Worm (Caenorhabditis elegans) whole organism, L1 larva: ENCODE results near the gene W01D2.6.

Experiments used
- C16A3.4 ChIP-seq: fragments of 150-350 bp; optimal IDR thresholded peaks from 2 replicates; lab custom pipeline; 2014; ENCODE audit warnings: missing biosample characterization, missing genetic modification characterization
- Y116A8C.19 ChIP-seq: sonication (generic microtip); optimal IDR thresholded peaks from 2 replicates; lab custom pipeline; 2016; ENCODE audit warnings: missing compliant biosample characterization, missing genetic modification characterization, borderline replicate concordance
- aha-1 ChIP-seq: fragments of 150-350 bp; optimal IDR thresholded peaks from 2 replicates; lab custom pipeline; 2014; ENCODE audit warnings: missing biosample characterization, missing genetic modification characterization
- alr-1 ChIP-seq: fragments of 200-800 bp; sonication (Bioruptor generic); optimal IDR thresholded peaks from 2 replicates; lab custom pipeline; 2018; ENCODE audit warnings: borderline replicate concordance, mild to moderate bottlenecking, missing genetic modification characterization, missing compliant biosample characterization
- blmp-1 ChIP-seq: fragments of 150-350 bp; optimal IDR thresholded peaks from 2 replicates; lab custom pipeline; 2014; ENCODE audit warnings: missing biosample characterization, missing genetic modification characterization
- ceh-63 ChIP-seq: fragments of 200-800 bp; sonication (Bioruptor generic); optimal IDR thresholded peaks from 2 replicates; lab custom pipeline; 2018; ENCODE audit warnings: mild to moderate bottlenecking, missing genetic modification characterization, missing compliant biosample characterization
- ceh-8 ChIP-seq: fragments of 200-800 bp; sonication (Bioruptor generic); optimal IDR thresholded peaks from 2 replicates; lab custom pipeline; 2018; ENCODE audit warnings: mild to moderate bottlenecking, missing genetic modification characterization, moderate library complexity, missing compliant biosample characterization
- dsc-1 ChIP-seq: sonication (generic microtip); optimal IDR thresholded peaks from 2 replicates; lab custom pipeline; 2016; ENCODE audit warnings: mild to moderate bottlenecking, missing genetic modification characterization, missing compliant biosample characterization
- efl-1 ChIP-seq, 4 experiments: fragments of 150-350 bp; optimal IDR thresholded peaks in 3 of 4; peaks in 1 of 4; 1 replicate in 1 of 4; 2 replicates in 3 of 4; lab custom pipeline; 2014; ENCODE audit warnings: missing biosample characterization in 2 of 4, missing genetic modification characterization in 2 of 4, missing genetic modification reagents in 2 of 4
- efl-3 ChIP-seq: fragments of 200-800 bp; sonication (Bioruptor generic); optimal IDR thresholded peaks from 2 replicates; lab custom pipeline; 2018; ENCODE audit warnings: mild to moderate bottlenecking, missing genetic modification characterization, missing compliant biosample characterization
- egl-13 ChIP-seq: sonication (generic microtip); optimal IDR thresholded peaks from 2 replicates; lab custom pipeline; 2016; ENCODE audit warnings: missing genotype, missing genetic modification reagents, missing genetic modification characterization, missing compliant biosample characterization
- egl-27 ChIP-seq, 2 experiments: fragments of 150-350 bp in 1 of 2; sonication (generic microtip); optimal IDR thresholded peaks; 3 replicates each; lab custom pipeline; 2017 to 2018; ENCODE audit warnings: missing biosample characterization in 2 of 2, missing genetic modification characterization in 2 of 2, missing genetic modification reagents in 2 of 2
- elt-3 ChIP-seq, 6 experiments: fragments of 150-350 bp in 1 of 6; sonication (generic microtip); optimal IDR thresholded peaks; 2 replicates each; lab custom pipeline; 2017 to 2018; ENCODE audit warnings: missing biosample characterization in 6 of 6, missing genetic modification characterization in 6 of 6, inconsistent platforms in 1 of 6
- fkh-4 ChIP-seq: sonication (generic microtip); optimal IDR thresholded peaks from 2 replicates; lab custom pipeline; 2016; ENCODE audit warnings: missing compliant biosample characterization, missing genetic modification characterization, borderline replicate concordance
- fkh-8 ChIP-seq: sonication (generic microtip); optimal IDR thresholded peaks from 2 replicates; lab custom pipeline; 2016; ENCODE audit warnings: mild to moderate bottlenecking, missing genetic modification characterization, missing compliant biosample characterization
- hpl-2 ChIP-seq: fragments of 150-350 bp; optimal IDR thresholded peaks from 2 replicates; lab custom pipeline; 2014; ENCODE audit warnings: missing biosample characterization, missing genetic modification reagents, missing genetic modification characterization
- jun-1 ChIP-seq: fragments of 150-350 bp; optimal IDR thresholded peaks from 2 replicates; lab custom pipeline; 2014; ENCODE audit warnings: missing biosample characterization, missing genetic modification reagents, missing genetic modification characterization
- lin-35 ChIP-seq, 2 experiments: fragments of 150-350 bp; optimal IDR thresholded peaks; 2 replicates each; lab custom pipeline; 2014; ENCODE audit warnings: missing biosample characterization in 2 of 2, missing genetic modification characterization in 2 of 2, missing genetic modification reagents in 2 of 2
- lin-39 ChIP-seq: fragments of 150-350 bp; optimal IDR thresholded peaks from 2 replicates; lab custom pipeline; 2014; ENCODE audit warnings: missing biosample characterization, missing genetic modification reagents, missing genetic modification characterization
- lir-3 ChIP-seq: sonication (generic microtip); optimal IDR thresholded peaks from 2 replicates; lab custom pipeline; 2016; ENCODE audit warnings: mild to moderate bottlenecking, missing genetic modification characterization, moderate library complexity, missing compliant biosample characterization; ENCODE audit not compliant: poor library complexity
- lsy-2 ChIP-seq, 2 experiments: fragments of 150-350 bp; optimal IDR thresholded peaks; 2 replicates each; lab custom pipeline; 2014; ENCODE audit warnings: missing biosample characterization in 2 of 2, missing genetic modification characterization in 2 of 2
- mef-2 ChIP-seq: fragments of 150-350 bp; optimal IDR thresholded peaks from 2 replicates; lab custom pipeline; 2014; ENCODE audit warnings: missing biosample characterization, missing genetic modification characterization
- nhr-12 ChIP-seq: sonication (generic microtip); optimal IDR thresholded peaks from 2 replicates; lab custom pipeline; 2017; ENCODE audit warnings: missing biosample characterization, missing genetic modification characterization
- nhr-20 ChIP-seq: sonication (generic microtip); optimal IDR thresholded peaks from 2 replicates; lab custom pipeline; 2016; ENCODE audit warnings: mild to moderate bottlenecking, missing genetic modification characterization, missing compliant biosample characterization
- nhr-47 ChIP-seq: sonication (generic microtip); optimal IDR thresholded peaks from 2 replicates; lab custom pipeline; 2016; ENCODE audit warnings: mild to moderate bottlenecking, missing genetic modification characterization, moderate library complexity, missing compliant biosample characterization
- nhr-71 ChIP-seq: sonication (generic microtip); optimal IDR thresholded peaks from 2 replicates; lab custom pipeline; 2016; ENCODE audit warnings: mild to moderate bottlenecking, missing genetic modification characterization, moderate library complexity, missing compliant biosample characterization
- nhr-76 ChIP-seq: sonication (generic microtip); optimal IDR thresholded peaks from 2 replicates; lab custom pipeline; 2017; ENCODE audit warnings: missing biosample characterization, missing genetic modification characterization
- nhr-77 ChIP-seq: fragments of 150-350 bp; optimal IDR thresholded peaks from 2 replicates; lab custom pipeline; 2014; ENCODE audit warnings: missing biosample characterization, missing genetic modification characterization
- nhr-84 ChIP-seq: sonication (generic microtip); optimal IDR thresholded peaks from 2 replicates; lab custom pipeline; 2017; ENCODE audit warnings: missing biosample characterization, missing genetic modification characterization
- nhr-85 ChIP-seq: sonication (generic microtip); peaks from one replicate; lab custom pipeline; 2016; ENCODE audit warnings: missing genetic modification characterization, inconsistent platforms, missing compliant biosample characterization
- snpc-4 ChIP-seq: fragments of 150-350 bp; optimal IDR thresholded peaks from 2 replicates; lab custom pipeline; 2014; ENCODE audit warnings: missing biosample characterization, missing genetic modification characterization
- snu-23 ChIP-seq: sonication (generic microtip); optimal IDR thresholded peaks from 2 replicates; lab custom pipeline; 2016; ENCODE audit warnings: missing genetic modification characterization, missing compliant biosample characterization
- sox-4 ChIP-seq: sonication (generic microtip); optimal IDR thresholded peaks from 2 replicates; lab custom pipeline; 2016; ENCODE audit warnings: missing genetic modification characterization, missing compliant biosample characterization
- tbx-2 ChIP-seq: sonication (generic microtip); optimal IDR thresholded peaks from 2 replicates; lab custom pipeline; 2016; ENCODE audit warnings: missing genetic modification characterization, missing compliant biosample characterization
- unc-86 ChIP-seq: sonication (generic microtip); optimal IDR thresholded peaks from 2 replicates; lab custom pipeline; 2016; ENCODE audit warnings: missing genetic modification characterization, missing compliant biosample characterization
- xbp-1 ChIP-seq: sonication (generic microtip); optimal IDR thresholded peaks from 2 replicates; lab custom pipeline; 2016; ENCODE audit warnings: missing genetic modification characterization, missing compliant biosample characterization
- ztf-11 ChIP-seq, 2 experiments: sonication (generic microtip); optimal IDR thresholded peaks; 2 replicates each; lab custom pipeline; 2016 to 2017; ENCODE audit warnings: missing genetic modification characterization in 2 of 2, missing biosample characterization in 1 of 2, missing compliant biosample characterization in 1 of 2
- ztf-4 ChIP-seq: fragments of 150-350 bp; optimal IDR thresholded peaks from 2 replicates; lab custom pipeline; 2014; ENCODE audit warnings: missing biosample characterization, missing genetic modification characterization

The W01D2.6 gene

ce11 chrII:14843016-14843415 lies 34.2 kb downstream of the W01D2.6 start, which contains the start of gene cdh-7:
TSS of gene cdh-7 (plus strand) at chrII:14843229.
- TF ChIP-seq efl-1 (optimal IDR thresholded peaks at IDR 0.05; lab: Kevin White, UChicago) = no peak
- no peak for TF ChIP-seq efl-1 (GFP tag; optimal IDR thresholded peaks at IDR 0.05 in 1 of 2; lab: Kevin White, UChicago)
- peak; percentile 84 for TF ChIP-seq blmp-1 (tag; lab: Kevin White, UChicago)
- TF ChIP-seq, all 84 proteins: peak for 1

- TF ChIP-seq Y116A8C.19 (tag; lab: Kevin White, UChicago) (no peak), egl-27 (tag; optimal IDR thresholded peaks at IDR 0.05; lab: Kevin White, UChicago) (no peak), lin-35 (GFP tag; optimal IDR thresholded peaks at IDR 0.05; lab: Kevin White, UChicago) (no peak), xbp-1 (tag; lab: Kevin White, UChicago) (no peak), lir-3 (tag; lab: Kevin White, UChicago) (no peak), nhr-84 (no peak), blmp-1 (tag; lab: Kevin White, UChicago) (peak; percentile 86), elt-3 (tag; optimal IDR thresholded peaks at IDR 0.05; lab: Kevin White, UChicago) (peak in 1 of 6 experiments; percentile 35), nhr-76 (tag; lab: Kevin White, UChicago) (no peak), mef-2 (tag; lab: Kevin White, UChicago) (no peak), nhr-77 (tag; lab: Kevin White, UChicago) (no peak), efl-3 (no peak), unc-86 (no peak)
- TF ChIP-seq, all 84 proteins: peak for 2
These were observed 35.5 kb downstream of the W01D2.6 start for ce11 chrII:14844253-14844652.

ce11 chrII:14849897-14850296 lies 41.1 kb downstream of the W01D2.6 start:
- TF ChIP-seq efl-1 (optimal IDR thresholded peaks at IDR 0.05; lab: Kevin White, UChicago) (no peak), efl-1 (GFP tag; optimal IDR thresholded peaks at IDR 0.05 in 1 of 2; lab: Kevin White, UChicago) (peak in 1 of 2 experiments; percentile 76), nhr-20 (tag; lab: Kevin White, UChicago) (no peak)

- TF ChIP-seq alr-1 (tag; lab: Kevin White, UChicago) (no peak), lin-39 (no peak), nhr-20 (tag; lab: Kevin White, UChicago) (peak; percentile 79), egl-13 (tag; lab: Kevin White, UChicago) (no peak), ztf-4 (tag; lab: Kevin White, UChicago) (no peak), nhr-77 (tag; lab: Kevin White, UChicago) (no peak), fkh-8 (tag; lab: Kevin White, UChicago) (no peak), aha-1 (tag; lab: Kevin White, UChicago) (no peak), nhr-12 (tag; lab: Kevin White, UChicago) (no peak), ceh-63 (GFP tag; lab: Kevin White, UChicago) (no peak), snpc-4 (tag; lab: Kevin White, UChicago) (no peak), elt-3 (tag; optimal IDR thresholded peaks at IDR 0.05; lab: Kevin White, UChicago) (peak in 2 of 6 experiments; percentile 2 to 33), dsc-1 (tag; lab: Kevin White, UChicago) (no peak), hpl-2 (GFP tag; lab: Kevin White, UChicago) (no peak), nhr-71 (tag; lab: Kevin White, UChicago) (no peak)
These were observed 42.7 kb downstream of the W01D2.6 start, which contains the start of gene R05H10.1 for ce11 chrII:14851483-14851882. TSS of gene R05H10.1 (plus strand) at chrII:14851816.

DNA sequence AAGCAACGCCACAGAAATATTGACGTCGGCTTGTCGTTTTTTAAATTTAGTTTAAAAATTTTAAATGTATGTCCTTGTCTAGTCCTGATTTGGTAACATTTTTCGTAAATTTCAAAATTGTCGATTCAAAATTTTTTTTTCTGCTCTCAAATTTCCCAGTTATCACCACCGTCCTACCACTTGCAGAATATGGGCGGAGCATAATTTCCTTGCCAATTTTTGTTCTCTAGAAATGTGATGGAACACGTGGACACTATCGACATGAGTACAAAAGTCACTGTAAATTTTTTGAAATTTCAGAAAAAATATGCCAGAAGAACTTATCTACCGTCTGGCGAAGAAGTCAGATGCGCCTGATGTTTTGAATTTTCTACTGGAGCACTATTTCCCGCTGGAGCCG lies 46.4 kb downstream of the W01D2.6 start, which contains the start of gene R05H10.7:
R05H10.7 (plus strand) TSS at position 301 of the 400 bp plus-strand sequence.
- TF ChIP-seq efl-3 (no peak), sox-4 (no peak), ceh-8 (no peak), nhr-85 (peak; percentile 23)

DNA sequence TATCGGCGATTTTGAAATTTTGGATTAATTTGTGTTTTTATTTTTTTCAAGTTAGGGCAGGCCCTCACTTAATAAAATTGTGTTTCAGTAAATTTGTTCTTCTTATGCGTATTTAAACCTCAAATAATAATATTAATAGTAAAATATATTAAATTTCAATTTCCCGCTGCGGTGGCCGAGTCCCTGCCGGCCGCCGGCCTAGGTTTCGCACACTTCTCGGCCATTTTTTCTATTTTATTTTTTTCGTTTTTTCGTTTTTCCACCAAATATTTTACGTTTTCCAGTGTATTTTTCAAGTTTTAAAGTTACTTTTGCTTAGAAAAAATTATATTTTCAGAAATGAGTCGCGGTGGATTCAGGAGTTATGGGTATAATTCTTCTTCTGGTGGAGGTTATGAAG lies 48.1 kb downstream of the W01D2.6 start, which contains the start of gene rbm-28:
rbm-28 (plus strand) TSS at position 338 of the 400 bp plus-strand sequence.
- TF ChIP-seq nhr-85 (peak; percentile 74), snu-23 (GFP tag; lab: Kevin White, UChicago) (peak; percentile 37), nhr-47 (tag; lab: Kevin White, UChicago) (peak; percentile 52), blmp-1 (tag; lab: Kevin White, UChicago) (peak; percentile 53), dsc-1 (tag; lab: Kevin White, UChicago) (peak; percentile 14), elt-3 (tag; optimal IDR thresholded peaks at IDR 0.05; lab: Kevin White, UChicago) (peak in 1 of 6 experiments; percentile 10), C16A3.4 (tag; lab: Kevin White, UChicago) (no peak), efl-1 (optimal IDR thresholded peaks at IDR 0.05; lab: Kevin White, UChicago) (peak; percentile 33 to 82), efl-1 (GFP tag; optimal IDR thresholded peaks at IDR 0.05 in 1 of 2; lab: Kevin White, UChicago) (peak; percentile 88 to 98), snpc-4 (tag; lab: Kevin White, UChicago) (peak; percentile 37), tbx-2 (tag; lab: Kevin White, UChicago) (peak; percentile 48), hpl-2 (GFP tag; lab: Kevin White, UChicago) (no peak), xbp-1 (tag; lab: Kevin White, UChicago) (peak; percentile 34), fkh-8 (tag; lab: Kevin White, UChicago) (peak; percentile 36), ztf-11 (tag; optimal IDR thresholded peaks at IDR 0.05; lab: Kevin White, UChicago) (peak in 1 of 2 experiments; percentile 42), nhr-71 (tag; lab: Kevin White, UChicago) (peak; percentile 60), fkh-4 (tag; lab: Kevin White, UChicago) (peak; percentile 21), egl-13 (tag; lab: Kevin White, UChicago) (peak; percentile 31), lsy-2 (tag; optimal IDR thresholded peaks at IDR 0.05; lab: Kevin White, UChicago) (peak in 1 of 2 experiments; percentile 37), nhr-20 (tag; lab: Kevin White, UChicago) (peak; percentile 25), jun-1 (tag; lab: Kevin White, UChicago) (no peak)
